Worm (Caenorhabditis elegans): ENCODE results near the gene Y54G11A.19.

Gene Y54G11A.19

DNA sequence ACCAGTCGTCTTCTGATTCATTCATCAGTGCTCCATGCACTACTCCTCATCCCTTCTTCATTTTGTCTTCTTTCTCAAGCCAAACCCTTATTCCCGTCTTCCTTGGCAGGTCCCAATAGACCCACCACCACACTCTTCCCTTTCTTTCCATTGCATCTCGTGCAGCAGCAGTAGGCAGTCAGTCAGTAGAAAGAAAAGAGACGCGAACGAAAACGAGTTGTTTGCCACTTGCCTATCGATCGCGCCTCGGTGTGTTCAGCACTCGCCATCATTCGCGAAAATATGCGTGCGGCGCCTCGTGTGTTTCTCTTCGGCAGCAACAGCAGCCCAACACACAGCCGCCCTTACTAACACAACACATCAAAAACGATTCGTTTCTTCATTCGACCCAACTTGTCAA lies 7.2 kb downstream of the Y54G11A.19 start (continued):
- TF ChIP-seq fkh-4 (tag; optimal IDR thresholded peaks at IDR 0.05; ENCODE audit: borderline replicate concordance) = no peak
- peak; percentile 69 for TF ChIP-seq snu-23 (GFP tag; optimal IDR thresholded peaks at IDR 0.05)
- no peak for TF ChIP-seq unc-62 (GFP tag; optimal IDR thresholded peaks at IDR 0.05)

ce11 chrII:14247748-14248502 lies 8.8 kb downstream of the Y54G11A.19 start:
- peak; percentile 54 for TF ChIP-seq mep-1 (tag; optimal IDR thresholded peaks at IDR 0.05)
- no peak for TF ChIP-seq dsc-1 (tag; optimal IDR thresholded peaks at IDR 0.05)
- peak in 1 of 2 experiments; percentile 51 for TF ChIP-seq ztf-11 (tag; optimal IDR thresholded peaks at IDR 0.05)
- peak in 1 of 2 experiments; percentile 43 for TF ChIP-seq mdl-1 (tag; optimal IDR thresholded peaks at IDR 0.05)
- TF ChIP-seq nhr-12 (tag; optimal IDR thresholded peaks at IDR 0.05) = no peak
- no peak for TF ChIP-seq nhr-85 (tag)
- peak; percentile 77 for TF ChIP-seq blmp-1 (tag; optimal IDR thresholded peaks at IDR 0.05)
- peak; percentile 8 for TF ChIP-seq nhr-71 (tag; optimal IDR thresholded peaks at IDR 0.05)
- TF ChIP-seq fos-1 (tag; optimal IDR thresholded peaks at IDR 0.05) = no peak
- no peak for TF ChIP-seq lin-15B (tag; optimal IDR thresholded peaks at IDR 0.05)
- TF ChIP-seq C16A3.4 (tag; optimal IDR thresholded peaks at IDR 0.05) = peak; percentile 17
- TF ChIP-seq pax-3 (tag; optimal IDR thresholded peaks at IDR 0.05) = no peak
- no peak for TF ChIP-seq C04F5.9 (tag; optimal IDR thresholded peaks at IDR 0.05)
- TF ChIP-seq lin-14 (GFP tag; optimal IDR thresholded peaks at IDR 0.05) = peak; percentile 68
- TF ChIP-seq efl-3 (GFP tag; optimal IDR thresholded peaks at IDR 0.05) = no peak
- peak; percentile 26 to 41 for TF ChIP-seq efl-1 (optimal IDR thresholded peaks at IDR 0.05)
- peak; percentile 39 to 95 for TF ChIP-seq efl-1 (GFP tag; optimal IDR thresholded peaks at IDR 0.05 in 1 of 2)
- TF ChIP-seq nhr-77 (tag; optimal IDR thresholded peaks at IDR 0.05) = no peak
- no peak for TF ChIP-seq zip-4 (GFP tag; optimal IDR thresholded peaks at IDR 0.05)
- TF ChIP-seq nhr-76 (tag; optimal IDR thresholded peaks at IDR 0.05) = no peak
- TF ChIP-seq nhr-20 (tag; optimal IDR thresholded peaks at IDR 0.05) = peak; percentile 44
- no peak for TF ChIP-seq tbx-2 (tag; optimal IDR thresholded peaks at IDR 0.05)
- peak in 2 of 3 experiments; percentile 37 to 38 for TF ChIP-seq dpl-1 (GFP tag; optimal IDR thresholded peaks at IDR 0.05)
- no peak for TF ChIP-seq swsn-7 (tag; optimal IDR thresholded peaks at IDR 0.05)
- peak; percentile 7 to 71 for TF ChIP-seq lin-35 (GFP tag; optimal IDR thresholded peaks at IDR 0.05)
- peak; percentile 59 for TF ChIP-seq snu-23 (GFP tag; optimal IDR thresholded peaks at IDR 0.05)
- TF ChIP-seq ces-1 (GFP tag; optimal IDR thresholded peaks at IDR 0.05) = no peak
- TF ChIP-seq irx-1 (tag; optimal IDR thresholded peaks at IDR 0.05) = no peak
- no peak for TF ChIP-seq nhr-11 (tag; optimal IDR thresholded peaks at IDR 0.05)
- no peak for TF ChIP-seq mef-2 (tag; optimal IDR thresholded peaks at IDR 0.05)
- peak in 1 of 2 experiments; percentile 41 for TF ChIP-seq lsy-2 (tag; optimal IDR thresholded peaks at IDR 0.05)
- no peak for TF ChIP-seq sptf-1 (tag; optimal IDR thresholded peaks at IDR 0.05)

DNA sequence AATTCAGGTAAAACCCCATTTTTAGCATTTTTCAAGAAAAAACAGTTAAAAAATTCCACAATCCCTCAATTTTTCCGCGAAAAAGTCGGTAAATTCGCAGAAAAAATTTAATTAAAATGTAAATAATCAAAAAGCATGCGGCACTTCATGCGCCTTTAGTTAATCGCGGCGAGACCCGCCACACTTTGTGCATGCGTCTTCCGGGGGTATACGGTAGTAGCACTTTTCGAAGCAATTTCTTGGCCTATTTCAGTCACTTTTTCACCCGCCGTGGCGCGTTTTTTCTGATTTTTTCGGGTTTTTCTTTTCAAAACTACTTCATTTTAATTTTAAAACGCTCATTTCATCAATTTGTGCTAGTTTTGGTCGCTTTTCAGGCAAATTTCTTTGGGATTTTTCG lies 9.5 kb downstream of the Y54G11A.19 start:
- peak in 1 of 2 experiments; percentile 27 for TF ChIP-seq lsy-2 (tag; optimal IDR thresholded peaks at IDR 0.05)
- no peak for TF ChIP-seq lir-3 (tag; optimal IDR thresholded peaks at IDR 0.05; ENCODE audit: poor library complexity)
- TF ChIP-seq hlh-4 (tag; optimal IDR thresholded peaks at IDR 0.05) = no peak
- no peak for TF ChIP-seq isw-1 (GFP tag; IDR thresholded peaks at IDR 0.05)
- no peak for TF ChIP-seq ets-5 (GFP tag; IDR thresholded peaks at IDR 0.05)
- TF ChIP-seq ceh-82 (tag; optimal IDR thresholded peaks at IDR 0.05) = no peak
- TF ChIP-seq irx-1 (tag; optimal IDR thresholded peaks at IDR 0.05) = no peak
- TF ChIP-seq unc-30 (tag; optimal IDR thresholded peaks at IDR 0.05) = no peak
- no peak for TF ChIP-seq F16B12.6 (tag; optimal IDR thresholded peaks at IDR 0.05)
- no peak for TF ChIP-seq pag-3 (tag; optimal IDR thresholded peaks at IDR 0.05; ENCODE audit: borderline replicate concordance, insufficient read depth)
- TF ChIP-seq ceh-90 (tag; optimal IDR thresholded peaks at IDR 0.05) = no peak
- TF ChIP-seq unc-130 (tag; optimal IDR thresholded peaks at IDR 0.05) = no peak
- no peak for TF ChIP-seq pax-3 (tag; optimal IDR thresholded peaks at IDR 0.05)
- TF ChIP-seq efl-1 (optimal IDR thresholded peaks at IDR 0.05) = no peak
- TF ChIP-seq efl-1 (GFP tag; optimal IDR thresholded peaks at IDR 0.05 in 1 of 2) = peak in 1 of 2 experiments; percentile 8
- TF ChIP-seq lin-39 (tag; optimal IDR thresholded peaks at IDR 0.05) = no peak
- no peak for TF ChIP-seq sptf-1 (tag; optimal IDR thresholded peaks at IDR 0.05)
- no peak for TF ChIP-seq efl-3 (GFP tag; optimal IDR thresholded peaks at IDR 0.05)
- no peak for TF ChIP-seq xbp-1 (tag; optimal IDR thresholded peaks at IDR 0.05)
